Fruit fly (Drosophila melanogaster): ENCODE measurements around the gene CG3191.
A peak's percentile ranks its signal among the peaks of the same experiment; 100 is the strongest.

CG3191 gene

dm6 chrX:2208641-2209241, 43.1 kb downstream of the CG3191 start (continued):
- TF ChIP-seq CG14050 (GFP tag; IDR thresholded peaks at IDR 0.05) (no peak), ssp (GFP tag; IDR thresholded peaks at IDR 0.05) (peak; percentile 35; the same call in 1 of the 2 replicates), dati (GFP tag; IDR thresholded peaks at IDR 0.05) (no peak), dmrt99B (tag; optimal IDR thresholded peaks at IDR 0.05) (peak; percentile 48), Nf-YA (GFP tag; IDR thresholded peaks at IDR 0.05) (no peak), CG3726 (GFP tag; IDR thresholded peaks at IDR 0.05) (no peak), sc (optimal IDR thresholded peaks at IDR 0.05) (no peak), sc (GFP tag; optimal IDR thresholded peaks at IDR 0.05) (no peak), CG4424 (GFP tag; optimal IDR thresholded peaks at IDR 0.05) (no peak), row (GFP tag; IDR thresholded peaks at IDR 0.05) (peak; percentile 62), CG2120 (GFP tag; optimal IDR thresholded peaks at IDR 0.05) (peak; percentile 23), nom (GFP tag; optimal IDR thresholded peaks at IDR 0.05) (no peak), CG12071 (GFP tag; optimal IDR thresholded peaks at IDR 0.05) (no peak), Sox102F (GFP tag; optimal IDR thresholded peaks at IDR 0.05) (peak; percentile 35), fd64A (GFP tag; optimal IDR thresholded peaks at IDR 0.05) (no peak), CG2199 (GFP tag; IDR thresholded peaks at IDR 0.05) (no peak), ttk (GFP tag; IDR thresholded peaks at IDR 0.05) (no peak), CG15073 (GFP tag; optimal IDR thresholded peaks at IDR 0.05) (no peak), CG11398 (GFP tag; optimal IDR thresholded peaks at IDR 0.05) (no peak), CG34422 (GFP tag; IDR thresholded peaks at IDR 0.05) (no peak), Dek (tag; optimal IDR thresholded peaks at IDR 0.05) (no peak), hkb (optimal IDR thresholded peaks at IDR 0.05) (no peak), hkb (GFP tag; IDR thresholded peaks at IDR 0.05) (peak; percentile 47; the same call in 1 of the 2 replicates), CG10366 (GFP tag; IDR thresholded peaks at IDR 0.05) (peak; percentile 20; the same call in 1 of the 2 replicates), twi (tag; optimal IDR thresholded peaks at IDR 0.05) (no peak), p53 (GFP tag; optimal IDR thresholded peaks at IDR 0.05) (no peak), Sox100B (GFP tag; optimal IDR thresholded peaks at IDR 0.05) (no peak), CG9727 (GFP tag; optimal IDR thresholded peaks at IDR 0.05) (no peak), CG10654 (GFP tag; optimal IDR thresholded peaks at IDR 0.05) (no peak), Awh (GFP tag; IDR thresholded peaks at IDR 0.05) (no peak), Oaz (GFP tag; IDR thresholded peaks at IDR 0.05) (no peak), klu (GFP tag; IDR thresholded peaks at IDR 0.05) (no peak), bcd (GFP tag; optimal IDR thresholded peaks at IDR 0.05) (peak; percentile 13), pzg (GFP tag; optimal IDR thresholded peaks at IDR 0.05) (no peak), CG9797 (GFP tag; optimal IDR thresholded peaks at IDR 0.05) (no peak), chinmo (GFP tag; IDR thresholded peaks at IDR 0.05; ENCODE audit: partially characterized antibody) (no peak), CG15269 (tag; optimal IDR thresholded peaks at IDR 0.05) (no peak), vfl (GFP tag; optimal IDR thresholded peaks at IDR 0.05) (no peak), NfI (GFP tag; optimal IDR thresholded peaks at IDR 0.05) (peak; percentile 19), CG7839 (tag; optimal IDR thresholded peaks at IDR 0.05) (peak; percentile 49), CG15514 (GFP tag; optimal IDR thresholded peaks at IDR 0.05) (no peak), CG3838 (GFP tag; optimal IDR thresholded peaks at IDR 0.05) (no peak), CG4282 (GFP tag; optimal IDR thresholded peaks at IDR 0.05) (no peak), mirr (GFP tag; optimal IDR thresholded peaks at IDR 0.05) (no peak), CG1529 (GFP tag; optimal IDR thresholded peaks at IDR 0.05) (no peak), Rx (GFP tag; IDR thresholded peaks at IDR 0.05) (no peak), CG1603 (tag; optimal IDR thresholded peaks at IDR 0.05) (peak; percentile 18), CG30403 (GFP tag; optimal IDR thresholded peaks at IDR 0.05) (no peak), so (GFP tag; IDR thresholded peaks at IDR 0.05) (no peak), emc (GFP tag; optimal IDR thresholded peaks at IDR 0.05) (no peak), CG15696 (tag; optimal IDR thresholded peaks at IDR 0.05) (no peak), Adf1 (GFP tag; IDR thresholded peaks at IDR 0.05) (no peak; the same call in 1 of the 2 replicates)

All from whole organism, embryonic.